Worm (Caenorhabditis elegans): ENCODE data around the gene T28A11.25.

Gene T28A11.25

ce11 chrV:3315308-3315707 is 33.7 kb downstream of the T28A11.25 start, which contains the start of gene arrd-19 (continued):
- TF ChIP-seq rnt-1 (tag; optimal IDR thresholded peaks at IDR 0.05) = peak; percentile 78
- TF ChIP-seq isw-1 (GFP tag; IDR thresholded peaks at IDR 0.05) = peak; percentile 38; the same call in 1 of the 2 replicates
- TF ChIP-seq mdl-1 (tag; optimal IDR thresholded peaks at IDR 0.05) = peak in 1 of 2 experiments; percentile 71
- TF ChIP-seq sup-37 (GFP tag; optimal IDR thresholded peaks at IDR 0.05) = no peak
- TF ChIP-seq elt-3 (tag; optimal IDR thresholded peaks at IDR 0.05) = peak in 2 of 6 experiments; percentile 5 to 30
- peak; percentile 63 for TF ChIP-seq unc-130 (tag; optimal IDR thresholded peaks at IDR 0.05)
- peak; percentile 19 for TF ChIP-seq egl-13 (tag; optimal IDR thresholded peaks at IDR 0.05)
- no peak for TF ChIP-seq nhr-28 (tag; optimal IDR thresholded peaks at IDR 0.05)
- TF ChIP-seq ceh-8 (GFP tag; optimal IDR thresholded peaks at IDR 0.05) = no peak
- TF ChIP-seq lin-14 (GFP tag; optimal IDR thresholded peaks at IDR 0.05) = peak; percentile 98
- no peak for TF ChIP-seq aha-1 (tag; optimal IDR thresholded peaks at IDR 0.05)
- peak; percentile 54 for TF ChIP-seq snpc-4 (tag; optimal IDR thresholded peaks at IDR 0.05)
- peak in 2 of 3 experiments; percentile 36 to 76 for TF ChIP-seq ceh-82 (tag; optimal IDR thresholded peaks at IDR 0.05)
- TF ChIP-seq dpl-1 (GFP tag; optimal IDR thresholded peaks at IDR 0.05) = peak; percentile 46 to 76 (median 63)
- TF ChIP-seq Y116A8C.19 (tag; optimal IDR thresholded peaks at IDR 0.05; ENCODE audit: borderline replicate concordance) = no peak
- TF ChIP-seq elt-2 (tag; optimal IDR thresholded peaks at IDR 0.05) = peak; percentile 16
- TF ChIP-seq ztf-11 (tag; optimal IDR thresholded peaks at IDR 0.05) = no peak
- TF ChIP-seq pag-3 (tag; optimal IDR thresholded peaks at IDR 0.05; ENCODE audit: borderline replicate concordance, insufficient read depth) = peak; percentile 67
- TF ChIP-seq lin-15B (tag; optimal IDR thresholded peaks at IDR 0.05) = peak; percentile 21
- TF ChIP-seq unc-98 (GFP tag; IDR thresholded peaks at IDR 0.05) = no peak
- TF ChIP-seq ces-1 (GFP tag; optimal IDR thresholded peaks at IDR 0.05) = no peak
- TF ChIP-seq pax-3 (tag; optimal IDR thresholded peaks at IDR 0.05) = no peak
- peak; percentile 97 for TF ChIP-seq nhr-85 (tag)
- TF ChIP-seq fkh-8 (tag; optimal IDR thresholded peaks at IDR 0.05) = peak; percentile 66
- TF ChIP-seq fkh-4 (tag; optimal IDR thresholded peaks at IDR 0.05; ENCODE audit: borderline replicate concordance) = no peak
- TF ChIP-seq ets-5 (GFP tag; IDR thresholded peaks at IDR 0.05) = no peak
- TF ChIP-seq skn-1 (tag; optimal IDR thresholded peaks at IDR 0.05) = peak; percentile 52
- TF ChIP-seq mab-9 (GFP tag; IDR thresholded peaks at IDR 0.05) = peak; percentile 43; the same call in 1 of the 2 replicates
- no peak for TF ChIP-seq zag-1 (tag; optimal IDR thresholded peaks at IDR 0.05)
- no peak for TF ChIP-seq efl-3 (GFP tag; optimal IDR thresholded peaks at IDR 0.05)
- no peak for TF ChIP-seq ceh-90 (tag; optimal IDR thresholded peaks at IDR 0.05)
- peak; percentile 82 for TF ChIP-seq snu-23 (GFP tag; optimal IDR thresholded peaks at IDR 0.05)
- TF ChIP-seq blmp-1 (tag; optimal IDR thresholded peaks at IDR 0.05) = peak; percentile 74
- TF ChIP-seq F16B12.6 (tag; optimal IDR thresholded peaks at IDR 0.05) = peak; percentile 86
- peak; percentile 72 for TF ChIP-seq grh-1 (GFP tag; IDR thresholded peaks at IDR 0.05)
- no peak for TF ChIP-seq egl-27 (tag; optimal IDR thresholded peaks at IDR 0.05)
- no peak for TF ChIP-seq nhr-76 (tag; optimal IDR thresholded peaks at IDR 0.05)
- peak; percentile 69 for TF ChIP-seq nhr-47 (tag; optimal IDR thresholded peaks at IDR 0.05)
- TF ChIP-seq tbx-2 (tag; optimal IDR thresholded peaks at IDR 0.05) = peak; percentile 73
- peak; percentile 77 for TF ChIP-seq swsn-7 (tag; optimal IDR thresholded peaks at IDR 0.05)
- TF ChIP-seq lir-3 (tag; optimal IDR thresholded peaks at IDR 0.05; ENCODE audit: poor library complexity) = no peak
- TF ChIP-seq fkh-10 (GFP tag; optimal IDR thresholded peaks at IDR 0.05) = no peak
- TF ChIP-seq nhr-90 (tag; optimal IDR thresholded peaks at IDR 0.05; ENCODE audit: poor library complexity) = peak; percentile 34

All from whole organism, L1 larva.